Fruit fly (Drosophila melanogaster) whole organism, embryonic: ENCODE measurements around the gene ImpE1.

Experiments used
- Blimp-1 ChIP-seq: fragments of 200-800 bp; sonication (Bioruptor generic); optimal IDR thresholded peaks from 3 replicates; lab custom pipeline; 2018; ENCODE audit warnings: missing biosample characterization, missing genetic modification characterization, mild to moderate bottlenecking, moderate library complexity, missing genetic modification reagents
- CG10147 ChIP-seq: fragments of 200-800 bp; sonication (Bioruptor generic); optimal IDR thresholded peaks from 2 replicates; lab custom pipeline; 2019; ENCODE audit warnings: missing biosample characterization, mild to moderate bottlenecking, missing genetic modification characterization, moderate library complexity
- CG10543 ChIP-seq: fragments of 200-800 bp; sonication (Bioruptor generic); optimal IDR thresholded peaks from 3 replicates; lab custom pipeline; 2017; ENCODE audit warnings: missing biosample characterization, mild to moderate bottlenecking, missing genetic modification characterization, moderate library complexity
- CG10979 ChIP-seq: fragments of 200-800 bp; sonication (Bioruptor generic); optimal IDR thresholded peaks from 2 replicates; lab custom pipeline; 2018; ENCODE audit warnings: missing biosample characterization, mild to moderate bottlenecking, missing genetic modification characterization, moderate library complexity
- CG12155 ChIP-seq: fragments of 200-800 bp; sonication (Bioruptor generic); optimal IDR thresholded peaks from 3 replicates; lab custom pipeline; 2016; ENCODE audit warnings: missing biosample characterization, missing genetic modification characterization
- CG12942 ChIP-seq: fragments of 200-800 bp; sonication (Bioruptor generic); optimal IDR thresholded peaks from 3 replicates; lab custom pipeline; 2016; ENCODE audit warnings: missing biosample characterization, missing genetic modification characterization
- CG16813 ChIP-seq: fragments of 200-800 bp; sonication (Bioruptor generic); IDR thresholded peaks from 3 replicates; pipeline ENCODE4 v1.3.6; 2022; ENCODE audit warnings: missing biosample characterization, missing genetic modification characterization; ENCODE audit not compliant: partially characterized antibody
- CG32772 ChIP-seq: fragments of 200-800 bp; sonication (Bioruptor generic); IDR thresholded peaks from 2 replicates; pipeline ENCODE4 v1.3.6; 2022; ENCODE audit warnings: missing biosample characterization, missing genetic modification characterization
- CG4282 ChIP-seq: fragments of 200-800 bp; sonication (Bioruptor generic); optimal IDR thresholded peaks from 2 replicates; lab custom pipeline; 2016; ENCODE audit warnings: missing biosample characterization, missing genetic modification characterization
- CG4730 ChIP-seq: fragments of 200-800 bp; sonication (Bioruptor generic); IDR thresholded peaks from 2 replicates; pipeline ENCODE4 v1.3.6; 2022; ENCODE audit warnings: missing biosample characterization, missing genetic modification characterization
- CG4854 ChIP-seq: fragments of 200-800 bp; sonication (Bioruptor generic); optimal IDR thresholded peaks from 2 replicates; lab custom pipeline; 2016; ENCODE audit warnings: missing biosample characterization, missing genetic modification characterization, inconsistent platforms
- CG7357 ChIP-seq: fragments of 200-800 bp; sonication (Bioruptor generic); IDR thresholded peaks from 3 replicates; pipeline ENCODE4 v1.3.6; 2022; ENCODE audit warnings: missing biosample characterization, missing genetic modification characterization
- CG7556 ChIP-seq: fragments of 200-800 bp; sonication (Bioruptor generic); optimal IDR thresholded peaks from 2 replicates; lab custom pipeline; 2017; ENCODE audit warnings: missing biosample characterization, mild to moderate bottlenecking, missing genetic modification characterization
- CG7786 ChIP-seq: fragments of 200-800 bp; sonication (Bioruptor generic); optimal IDR thresholded peaks from 2 replicates; lab custom pipeline; 2016; ENCODE audit warnings: missing biosample characterization, missing genetic modification characterization
- CG7839 ChIP-seq: fragments of 200-800 bp; sonication (Bioruptor generic); optimal IDR thresholded peaks from 3 replicates; lab custom pipeline; 2018; ENCODE audit warnings: missing biosample characterization, mild to moderate bottlenecking, missing genetic modification characterization, moderate library complexity
- CG7963 ChIP-seq: fragments of 200-800 bp; sonication (Bioruptor generic); IDR thresholded peaks from 3 replicates; pipeline ENCODE4 v1.3.6; 2022; ENCODE audit warnings: missing biosample characterization, missing genetic modification characterization; ENCODE audit not compliant: partially characterized antibody
- CG9437 ChIP-seq: fragments of 200-800 bp; sonication (Bioruptor generic); optimal IDR thresholded peaks from 2 replicates; lab custom pipeline; 2018; ENCODE audit warnings: missing biosample characterization, mild to moderate bottlenecking, missing genetic modification characterization
- CG9876 ChIP-seq: fragments of 200-800 bp; sonication (Bioruptor generic); optimal IDR thresholded peaks from 2 replicates; lab custom pipeline; 2016; ENCODE audit warnings: missing biosample characterization, missing genetic modification characterization
- CG9932 ChIP-seq: fragments of 200-800 bp; sonication (Bioruptor generic); IDR thresholded peaks from 2 replicates; pipeline ENCODE4 v1.3.6; 2022; ENCODE audit warnings: missing biosample characterization, missing genetic modification characterization
- Dad ChIP-seq: fragments of 200-800 bp; sonication (Bioruptor generic); optimal IDR thresholded peaks from 3 replicates; lab custom pipeline; 2016; ENCODE audit warnings: missing biosample characterization, missing genetic modification characterization
- Dbx ChIP-seq: fragments of 200-800 bp; sonication (Bioruptor generic); IDR thresholded peaks from 3 replicates; pipeline ENCODE4 v1.3.6; 2022; ENCODE audit warnings: missing biosample characterization, missing genetic modification characterization
- Drgx ChIP-seq: fragments of 200-800 bp; sonication (Bioruptor generic); IDR thresholded peaks from 2 replicates; pipeline ENCODE4 v1.3.6; 2022; ENCODE audit warnings: missing biosample characterization, missing genetic modification characterization
- Max ChIP-seq: fragments of 200-800 bp; sonication (Bioruptor generic); optimal IDR thresholded peaks from 2 replicates; lab custom pipeline; 2016; ENCODE audit warnings: missing biosample characterization, mild to moderate bottlenecking, missing genetic modification characterization
- Nf-YB ChIP-seq: fragments of 200-800 bp; sonication (Bioruptor generic); optimal IDR thresholded peaks from 3 replicates; lab custom pipeline; 2019; ENCODE audit warnings: missing biosample characterization, mild to moderate bottlenecking, missing genetic modification characterization, moderate library complexity
- Optix ChIP-seq: fragments of 200-800 bp; sonication (Bioruptor generic); IDR thresholded peaks from 3 replicates; pipeline ENCODE4 v1.3.6; 2022; ENCODE audit warnings: missing biosample characterization, missing genetic modification characterization
- Ravus ChIP-seq: fragments of 200-800 bp; sonication (Bioruptor generic); IDR thresholded peaks from 2 replicates; pipeline ENCODE4 v1.3.6; 2022; ENCODE audit warnings: missing biosample characterization, missing genetic modification characterization
- Scr ChIP-seq: fragments of 200-800 bp; sonication (Bioruptor generic); IDR thresholded peaks from 2 replicates; pipeline ENCODE4 v1.3.6; 2022; ENCODE audit warnings: missing biosample characterization, missing genetic modification characterization; ENCODE audit not compliant: partially characterized antibody
- Tbp ChIP-seq: fragments of >200 bp; optimal IDR thresholded peaks from 2 replicates; lab custom pipeline; 2018; ENCODE audit warnings: missing biosample characterization, missing genetic modification characterization
- Vsx1 ChIP-seq: fragments of 200-800 bp; sonication (Bioruptor generic); optimal IDR thresholded peaks from 2 replicates; lab custom pipeline; 2017; ENCODE audit warnings: missing biosample characterization, mild to moderate bottlenecking, missing genetic modification characterization, missing genetic modification reagents
- amos ChIP-seq: fragments of 200-800 bp; sonication (Bioruptor generic); IDR thresholded peaks from 2 replicates; pipeline ENCODE4 v1.3.6; 2022; ENCODE audit warnings: missing biosample characterization, missing genetic modification characterization; ENCODE audit not compliant: partially characterized antibody
- bigmax ChIP-seq: fragments of 200-800 bp; sonication (Bioruptor generic); optimal IDR thresholded peaks from 2 replicates; lab custom pipeline; 2018; ENCODE audit warnings: missing biosample characterization, mild to moderate bottlenecking, missing genetic modification characterization
- br ChIP-seq: fragments of >200 bp; optimal IDR thresholded peaks from 2 replicates; lab custom pipeline; 2017
- hbn ChIP-seq: fragments of 200-800 bp; sonication (Bioruptor generic); IDR thresholded peaks from 2 replicates; pipeline ENCODE4 v1.3.6; 2022; ENCODE audit warnings: missing biosample characterization, missing genetic modification characterization; ENCODE audit not compliant: partially characterized antibody
- hkb ChIP-seq, 2 experiments: fragments of 200-800 bp in 1 of 2; fragments of >200 bp in 1 of 2; sonication (Bioruptor generic) in 1 of 2; IDR thresholded peaks in 1 of 2; optimal IDR thresholded peaks in 1 of 2; 2 replicates each; pipeline versions ENCODE4 v1.3.6 to Lab custom; 2017 to 2022; ENCODE audit warnings: missing biosample characterization in 1 of 2, missing genetic modification characterization in 1 of 2
- jigr1 ChIP-seq: fragments of 200-800 bp; sonication (Bioruptor generic); IDR thresholded peaks from 3 replicates; pipeline ENCODE4 v1.3.6; 2022; ENCODE audit warnings: missing biosample characterization, missing genetic modification characterization
- kah ChIP-seq: fragments of 200-800 bp; sonication (Bioruptor generic); optimal IDR thresholded peaks from 2 replicates; lab custom pipeline; 2018; ENCODE audit warnings: missing biosample characterization, mild to moderate bottlenecking, missing genetic modification characterization
- lov ChIP-seq, 2 experiments: fragments of 200-800 bp in 1 of 2; fragments of >200 bp in 1 of 2; sonication (Bioruptor generic) in 1 of 2; IDR thresholded peaks in 1 of 2; optimal IDR thresholded peaks in 1 of 2; 2 replicates in 1 of 2; 3 replicates in 1 of 2; pipeline versions ENCODE4 v1.3.6 to Lab custom; 2017 to 2022; ENCODE audit warnings: missing biosample characterization in 1 of 2, missing genetic modification characterization in 1 of 2
- luna ChIP-seq: fragments of 200-800 bp; sonication (Bioruptor generic); optimal IDR thresholded peaks from 2 replicates; lab custom pipeline; 2016; ENCODE audit warnings: missing biosample characterization, missing genetic modification characterization
- p53 ChIP-seq: fragments of 200-800 bp; sonication (Bioruptor generic); optimal IDR thresholded peaks from 2 replicates; lab custom pipeline; 2016; ENCODE audit warnings: missing biosample characterization, missing genetic modification characterization
- pfk ChIP-seq: fragments of 200-800 bp; sonication (Bioruptor generic); optimal IDR thresholded peaks from 2 replicates; lab custom pipeline; 2018; ENCODE audit warnings: missing biosample characterization, mild to moderate bottlenecking, missing genetic modification characterization, moderate library complexity
- phol ChIP-seq: fragments of 200-800 bp; sonication (Bioruptor generic); optimal IDR thresholded peaks from 3 replicates; lab custom pipeline; 2018; ENCODE audit warnings: missing biosample characterization, mild to moderate bottlenecking, missing genetic modification characterization, moderate library complexity
- slbo ChIP-seq: fragments of 200-800 bp; sonication (Bioruptor generic); IDR thresholded peaks from 2 replicates; pipeline ENCODE4 v1.3.6; 2022; ENCODE audit warnings: missing biosample characterization, missing genetic modification characterization
- sug ChIP-seq: fragments of 200-800 bp; optimal IDR thresholded peaks from 2 replicates; lab custom pipeline; 2019; ENCODE audit warnings: missing biosample characterization, mild to moderate bottlenecking, missing genetic modification characterization, moderate library complexity
- trem ChIP-seq: fragments of 200-800 bp; optimal IDR thresholded peaks from 3 replicates; lab custom pipeline; 2019; ENCODE audit warnings: missing biosample characterization, mild to moderate bottlenecking, missing genetic modification characterization, moderate library complexity
- trh ChIP-seq: fragments of 200-800 bp; sonication (Bioruptor generic); optimal IDR thresholded peaks from 2 replicates; lab custom pipeline; 2016; ENCODE audit warnings: missing biosample characterization, missing genetic modification characterization
- vfl ChIP-seq: fragments of 200-800 bp; sonication (Bioruptor generic); optimal IDR thresholded peaks from 2 replicates; lab custom pipeline; 2016; ENCODE audit warnings: missing biosample characterization, missing genetic modification characterization
- vnd ChIP-seq: fragments of 200-800 bp; sonication (Bioruptor generic); IDR thresholded peaks from 3 replicates; pipeline ENCODE4 v1.3.6; 2022; ENCODE audit warnings: missing biosample characterization, missing genetic modification characterization; ENCODE audit not compliant: partially characterized antibody

Gene ImpE1

DNA sequence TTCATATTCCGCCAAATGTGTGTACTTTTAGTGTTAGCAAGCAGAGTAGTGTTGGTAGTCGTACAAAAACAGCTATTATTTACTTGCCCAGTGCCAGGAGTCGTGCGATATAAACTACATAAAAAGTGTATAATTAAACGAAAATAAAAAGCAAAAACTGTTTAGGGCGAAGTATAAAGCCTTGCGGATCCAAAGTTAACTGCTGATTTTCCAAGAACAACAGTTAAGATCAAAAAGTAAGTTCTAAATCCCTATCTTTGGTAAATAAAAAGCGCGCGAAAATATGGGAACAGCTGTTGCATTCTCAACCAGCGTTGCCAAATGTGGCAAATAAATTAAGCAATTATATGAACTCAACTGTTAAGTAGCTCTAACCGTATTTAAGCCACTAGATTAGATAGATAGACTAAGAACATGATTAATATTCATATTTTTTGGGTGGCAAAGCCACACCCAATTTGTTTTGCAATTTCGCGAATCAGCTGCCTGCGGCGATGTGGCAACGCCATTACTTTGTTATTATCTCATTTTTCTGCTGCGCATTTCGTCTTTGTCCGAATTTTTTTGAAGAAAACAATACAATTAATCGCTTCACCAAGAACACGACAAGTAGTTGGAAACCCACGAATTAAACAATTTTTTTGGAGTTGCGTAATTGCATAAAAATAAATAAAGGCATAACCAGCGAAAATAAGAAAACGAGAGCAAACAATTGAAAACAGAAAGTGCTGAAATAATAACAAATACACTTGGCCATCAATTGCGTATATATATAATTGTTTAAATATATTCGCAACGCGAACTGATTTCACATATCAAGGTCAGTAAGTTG is 31.7 kb upstream of the ImpE1 start, which contains the start of the genes Prim1 and CG7083 (continued):
- TF ChIP-seq CG4854 (GFP tag; lab: Kevin White, UChicago) (peak; percentile 48), trh (GFP tag; lab: Kevin White, UChicago) (no peak), CG9932 (GFP tag; lab: Robert Waterston, UW) (peak; percentile 50; the same call in 1 of the 2 replicates), bigmax (no peak), hbn (no peak), sug (peak; percentile 67), CG16813 (GFP tag; lab: Robert Waterston, UW) (no peak), pfk (no peak), Ravus (GFP tag; lab: Robert Waterston, UW) (no peak), hkb (optimal IDR thresholded peaks at IDR 0.05; lab: Kevin White, UChicago) (peak; percentile 17), hkb (GFP tag; IDR thresholded peaks at IDR 0.05; lab: Robert Waterston, UW) (0 out of 2 replicates have a peak, but pooled peaks have one; percentile 21), Nf-YB (GFP tag; lab: Kevin White, UChicago) (no peak), amos (GFP tag; lab: Robert Waterston, UW) (peak; percentile 13; the same call in 1 of the 2 replicates), CG10147 (GFP tag; lab: Kevin White, UChicago) (peak; percentile 34), Dad (GFP tag; lab: Kevin White, UChicago) (peak; percentile 31), Tbp (GFP tag; lab: Kevin White, UChicago) (no peak), phol (tag; lab: Kevin White, UChicago) (peak; percentile 68), CG4730 (GFP tag; lab: Robert Waterston, UW) (no peak), CG7839 (peak; percentile 33), CG7963 (GFP tag; lab: Robert Waterston, UW) (no peak), Vsx1 (GFP tag; lab: Kevin White, UChicago) (peak; percentile 30), luna (peak; percentile 5), trem (tag; lab: Kevin White, UChicago) (peak; percentile 63), CG10979 (tag; lab: Kevin White, UChicago) (peak; percentile 50), Scr (GFP tag; lab: Robert Waterston, UW) (peak; percentile 48), jigr1 (GFP tag; lab: Robert Waterston, UW) (no peak), vnd (GFP tag; lab: Robert Waterston, UW) (no peak), CG10543 (GFP tag; lab: Kevin White, UChicago) (peak; percentile 76), CG4282 (no peak), CG32772 (no peak), CG7357 (GFP tag; lab: Robert Waterston, UW) (no peak), slbo (GFP tag; lab: Robert Waterston, UW) (peak; percentile 75), Drgx (0 out of 2 replicates have a peak, but pooled peaks have one; percentile 13), CG9876 (GFP tag; lab: Kevin White, UChicago) (peak; percentile 18), kah (no peak), vfl (GFP tag; lab: Kevin White, UChicago) (peak; percentile 41), br (lab: Kevin White, UChicago) (no peak), Dbx (0 out of 3 replicates have a peak, but pooled peaks have one; percentile 43), Optix (GFP tag; lab: Robert Waterston, UW) (no peak), CG7556 (GFP tag; lab: Kevin White, UChicago) (peak; percentile 38), CG7786 (GFP tag; lab: Kevin White, UChicago) (peak; percentile 57), Max (GFP tag; lab: Kevin White, UChicago) (peak; percentile 72), lov (optimal IDR thresholded peaks at IDR 0.05; lab: Kevin White, UChicago) (no peak), lov (GFP tag; IDR thresholded peaks at IDR 0.05; lab: Robert Waterston, UW) (no peak), CG9437 (GFP tag; lab: Kevin White, UChicago) (peak; percentile 46), CG12155 (peak; percentile 48), Blimp-1 (GFP tag; lab: Kevin White, UChicago) (peak; percentile 17), CG12942 (peak; percentile 40), p53 (GFP tag; lab: Kevin White, UChicago) (no peak)
